Worm (Caenorhabditis elegans): ENCODE results near the gene T14B4.1.

ce11 chrII:6781231-6781630 lies 44.5 kb downstream of the T14B4.1 start:
- no peak for TF ChIP-seq lin-13 (GFP tag; optimal IDR thresholded peaks at IDR 0.05)
- TF ChIP-seq fkh-10 (GFP tag; optimal IDR thresholded peaks at IDR 0.05), result no peak
- TF ChIP-seq unc-39 (tag; optimal IDR thresholded peaks at IDR 0.05), result no peak
- no peak for TF ChIP-seq hmg-1.1 (GFP tag; IDR thresholded peaks at IDR 0.05)
- TF ChIP-seq nhr-111 (GFP tag; optimal IDR thresholded peaks at IDR 0.05), result no peak
- TF ChIP-seq mxl-3 (GFP tag; optimal IDR thresholded peaks at IDR 0.05), result no peak

Measured in whole organism, L4 larva.